Fruit fly (Drosophila melanogaster) whole organism, embryonic: ENCODE data around the gene CG33934.

ENCODE experiments used
- Atf-2 ChIP-seq: fragments of 200-800 bp; sonication (Bioruptor generic); optimal IDR thresholded peaks from 2 replicates; lab custom pipeline; 2016; ENCODE audit warnings: missing biosample characterization, missing genetic modification characterization
- B-H2 ChIP-seq: fragments of 200-800 bp; sonication (Bioruptor generic); optimal IDR thresholded peaks from 2 replicates; lab custom pipeline; 2018; ENCODE audit warnings: missing biosample characterization, mild to moderate bottlenecking, missing genetic modification characterization
- CG10274 ChIP-seq: fragments of 200-800 bp; sonication (Bioruptor generic); optimal IDR thresholded peaks from 3 replicates; lab custom pipeline; 2017; ENCODE audit warnings: missing biosample characterization, mild to moderate bottlenecking, missing genetic modification characterization
- CG11247 ChIP-seq: fragments of 200-800 bp; sonication (Bioruptor generic); IDR thresholded peaks from 2 replicates; pipeline ENCODE4 v1.3.6; 2022; ENCODE audit warnings: missing biosample characterization, missing genetic modification characterization
- CG12155 ChIP-seq: fragments of 200-800 bp; sonication (Bioruptor generic); optimal IDR thresholded peaks from 3 replicates; lab custom pipeline; 2016; ENCODE audit warnings: missing biosample characterization, missing genetic modification characterization
- CG1233 ChIP-seq: fragments of 200-800 bp; sonication (Bioruptor generic); optimal IDR thresholded peaks from 4 replicates; lab custom pipeline; 2018; ENCODE audit warnings: missing biosample characterization, mild to moderate bottlenecking, missing genetic modification characterization
- CG13894 ChIP-seq: fragments of 200-800 bp; sonication (Bioruptor generic); optimal IDR thresholded peaks from 3 replicates; lab custom pipeline; 2018; ENCODE audit warnings: missing biosample characterization, mild to moderate bottlenecking, missing genetic modification characterization, moderate library complexity
- CG15269 ChIP-seq: fragments of 200-800 bp; sonication (Bioruptor generic); optimal IDR thresholded peaks from 2 replicates; lab custom pipeline; 2018; ENCODE audit warnings: missing biosample characterization, mild to moderate bottlenecking, missing genetic modification characterization, moderate library complexity
- CG15601 ChIP-seq: fragments of 200-800 bp; sonication (Bioruptor generic); optimal IDR thresholded peaks from 3 replicates; lab custom pipeline; 2019; ENCODE audit warnings: missing biosample characterization, mild to moderate bottlenecking, missing genetic modification characterization, moderate library complexity
- CG1603 ChIP-seq: fragments of 200-800 bp; sonication (Bioruptor generic); optimal IDR thresholded peaks from 2 replicates; lab custom pipeline; 2019; ENCODE audit warnings: missing biosample characterization, mild to moderate bottlenecking, missing genetic modification characterization, moderate library complexity
- CG17359 ChIP-seq: fragments of 200-800 bp; sonication (Bioruptor generic); optimal IDR thresholded peaks from 3 replicates; lab custom pipeline; 2018; ENCODE audit warnings: missing biosample characterization, mild to moderate bottlenecking, missing genetic modification characterization, moderate library complexity
- CG17385 ChIP-seq: fragments of 200-800 bp; sonication (Bioruptor generic); optimal IDR thresholded peaks from 3 replicates; lab custom pipeline; 2018; ENCODE audit warnings: missing biosample characterization, mild to moderate bottlenecking, missing genetic modification characterization
- CG30431 ChIP-seq: fragments of 200-800 bp; sonication (Bioruptor generic); optimal IDR thresholded peaks from 2 replicates; lab custom pipeline; 2017; ENCODE audit warnings: missing biosample characterization, missing genetic modification characterization
- CG34376 ChIP-seq: fragments of 200-800 bp; sonication (Bioruptor generic); optimal IDR thresholded peaks from 2 replicates; lab custom pipeline; 2018; ENCODE audit warnings: missing biosample characterization, mild to moderate bottlenecking, missing genetic modification characterization
- CG4360 ChIP-seq: fragments of 200-800 bp; sonication (Bioruptor generic); IDR thresholded peaks from 2 replicates; pipeline ENCODE4 v1.3.6; 2022; ENCODE audit warnings: missing biosample characterization, missing genetic modification characterization
- CG43689 ChIP-seq: fragments of 200-800 bp; sonication (Bioruptor generic); IDR thresholded peaks from 2 replicates; pipeline ENCODE4 v1.3.6; 2022; ENCODE audit warnings: missing biosample characterization, missing genetic modification characterization
- CG4854 ChIP-seq: fragments of 200-800 bp; sonication (Bioruptor generic); optimal IDR thresholded peaks from 2 replicates; lab custom pipeline; 2016; ENCODE audit warnings: missing biosample characterization, missing genetic modification characterization, inconsistent platforms
- CG6272 ChIP-seq: fragments of 200-800 bp; sonication (Bioruptor generic); IDR thresholded peaks from 2 replicates; pipeline ENCODE4 v1.3.6; 2022; ENCODE audit warnings: missing biosample characterization, missing genetic modification characterization
- CG7357 ChIP-seq: fragments of 200-800 bp; sonication (Bioruptor generic); IDR thresholded peaks from 3 replicates; pipeline ENCODE4 v1.3.6; 2022; ENCODE audit warnings: missing biosample characterization, missing genetic modification characterization
- CG8765 ChIP-seq: fragments of 200-800 bp; sonication (Bioruptor generic); IDR thresholded peaks from 2 replicates; pipeline ENCODE4 v1.3.6; 2022; ENCODE audit warnings: missing biosample characterization, missing genetic modification characterization
- CG9817 ChIP-seq: fragments of 200-800 bp; sonication (Bioruptor generic); optimal IDR thresholded peaks from 2 replicates; lab custom pipeline; 2018; ENCODE audit warnings: missing biosample characterization, mild to moderate bottlenecking, missing genetic modification characterization, moderate library complexity
- CoRest ChIP-seq: fragments of 200-800 bp; sonication (Bioruptor generic); optimal IDR thresholded peaks from 3 replicates; lab custom pipeline; 2018; ENCODE audit warnings: missing biosample characterization, mild to moderate bottlenecking, missing genetic modification characterization, moderate library complexity
- Drgx ChIP-seq: fragments of 200-800 bp; sonication (Bioruptor generic); IDR thresholded peaks from 2 replicates; pipeline ENCODE4 v1.3.6; 2022; ENCODE audit warnings: missing biosample characterization, missing genetic modification characterization
- Elba2 ChIP-seq: fragments of 200-800 bp; sonication (Bioruptor generic); optimal IDR thresholded peaks from 3 replicates; lab custom pipeline; 2016; ENCODE audit warnings: missing biosample characterization, missing genetic modification characterization
- Gsc ChIP-seq: fragments of 200-800 bp; sonication (Bioruptor generic); IDR thresholded peaks from 2 replicates; pipeline ENCODE4 v1.3.6; 2022; ENCODE audit warnings: missing biosample characterization, missing genetic modification characterization
- Gug ChIP-seq: fragments of 200-800 bp; sonication (Bioruptor generic); IDR thresholded peaks from 4 replicates; pipeline ENCODE4 v1.3.6; 2022; ENCODE audit warnings: missing biosample characterization, missing genetic modification characterization
- HLH54F ChIP-seq: fragments of 200-800 bp; sonication (Bioruptor generic); optimal IDR thresholded peaks from 3 replicates; lab custom pipeline; 2016; ENCODE audit warnings: missing biosample characterization, missing genetic modification characterization
- Jarid2 ChIP-seq: fragments of 200-800 bp; sonication (Bioruptor generic); optimal IDR thresholded peaks from 3 replicates; lab custom pipeline; 2017; ENCODE audit warnings: mild to moderate bottlenecking, missing biosample characterization, missing genetic modification reagents, missing genetic modification characterization
- MTF-1 ChIP-seq: fragments of 200-800 bp; sonication (Bioruptor generic); optimal IDR thresholded peaks from 2 replicates; lab custom pipeline; 2018; ENCODE audit warnings: missing biosample characterization, mild to moderate bottlenecking, missing genetic modification characterization, borderline replicate concordance
- NC2α ChIP-seq: fragments of 200-800 bp; sonication (Bioruptor generic); optimal IDR thresholded peaks from 2 replicates; lab custom pipeline; 2016; ENCODE audit warnings: missing biosample characterization, missing genetic modification characterization
- NFAT ChIP-seq: fragments of 200-800 bp; sonication (Bioruptor generic); IDR thresholded peaks from 2 replicates; pipeline ENCODE4 v1.3.6; 2022; ENCODE audit warnings: missing biosample characterization, missing genetic modification characterization
- Spps ChIP-seq: fragments of 200-800 bp; sonication (Bioruptor generic); optimal IDR thresholded peaks from 2 replicates; lab custom pipeline; 2018; ENCODE audit warnings: missing biosample characterization, mild to moderate bottlenecking, missing genetic modification characterization
- Ssrp ChIP-seq: fragments of 200-800 bp; sonication (Bioruptor generic); optimal IDR thresholded peaks from 2 replicates; lab custom pipeline; 2018; ENCODE audit warnings: missing biosample characterization, mild to moderate bottlenecking, missing genetic modification characterization, moderate library complexity
- Taf1 ChIP-seq: fragments of 200-800 bp; sonication (Bioruptor generic); IDR thresholded peaks from 2 replicates; pipeline ENCODE4 v1.3.6; 2022; ENCODE audit warnings: missing biosample characterization, missing genetic modification characterization
- Xrp1 ChIP-seq: fragments of 200-800 bp; sonication (Bioruptor generic); IDR thresholded peaks from 2 replicates; pipeline ENCODE4 v1.3.6; 2022; ENCODE audit warnings: missing biosample characterization, missing genetic modification characterization
- ab ChIP-seq: fragments of 200-800 bp; sonication (Bioruptor generic); optimal IDR thresholded peaks from 2 replicates; lab custom pipeline; 2016; ENCODE audit warnings: missing biosample characterization, missing genetic modification characterization
- ase ChIP-seq: fragments of 200-800 bp; sonication (Bioruptor generic); IDR thresholded peaks from 3 replicates; pipeline ENCODE4 v1.3.6; 2022; ENCODE audit warnings: missing biosample characterization, missing genetic modification characterization
- bsh ChIP-seq, 2 experiments: fragments of 200-800 bp; sonication (Bioruptor generic); optimal IDR thresholded peaks; 2 replicates each; lab custom pipeline; 2017 to 2018; ENCODE audit warnings: mild to moderate bottlenecking in 2 of 2, missing biosample characterization in 2 of 2, missing genetic modification characterization in 2 of 2, moderate library complexity in 1 of 2
- emc ChIP-seq: fragments of 200-800 bp; sonication (Bioruptor generic); optimal IDR thresholded peaks from 2 replicates; lab custom pipeline; 2016; ENCODE audit warnings: missing biosample characterization, missing genetic modification characterization
- ems ChIP-seq: fragments of 200-800 bp; sonication (Bioruptor generic); optimal IDR thresholded peaks from 3 replicates; lab custom pipeline; 2016; ENCODE audit warnings: missing biosample characterization, missing genetic modification characterization
- h ChIP-seq: fragments of >200 bp; optimal IDR thresholded peaks from 2 replicates; lab custom pipeline; 2017
- hb ChIP-seq: fragments of 200-800 bp; sonication (Bioruptor generic); IDR thresholded peaks from 3 replicates; pipeline ENCODE4 v1.3.6; 2022; ENCODE audit warnings: missing biosample characterization, missing genetic modification characterization; ENCODE audit not compliant: partially characterized antibody
- knrl ChIP-seq: fragments of 200-800 bp; sonication (Bioruptor generic); IDR thresholded peaks from 3 replicates; pipeline ENCODE4 v1.3.6; 2022; ENCODE audit warnings: missing biosample characterization, missing genetic modification characterization; ENCODE audit not compliant: partially characterized antibody
- mirr ChIP-seq: fragments of 200-800 bp; sonication (Bioruptor generic); optimal IDR thresholded peaks from 3 replicates; lab custom pipeline; 2018; ENCODE audit warnings: missing biosample characterization, mild to moderate bottlenecking, missing genetic modification characterization
- oc ChIP-seq: fragments of 200-800 bp; sonication (Bioruptor generic); optimal IDR thresholded peaks from 2 replicates; lab custom pipeline; 2018; ENCODE audit warnings: missing biosample characterization, mild to moderate bottlenecking, missing genetic modification characterization, moderate library complexity
- pan ChIP-seq, 4 experiments: fragments of >200 bp in 3 of 4; fragments of 200-800 bp in 1 of 4; sonication (Bioruptor generic) in 1 of 4; optimal IDR thresholded peaks in 3 of 4; IDR thresholded peaks in 1 of 4; 2 replicates each; pipeline versions ENCODE4 v1.3.6 to Lab custom; 2017 to 2022; ENCODE audit warnings: missing biosample characterization in 2 of 4, missing genetic modification characterization in 2 of 4, mixed read lengths in 1 of 4
- so ChIP-seq: fragments of 200-800 bp; sonication (Bioruptor generic); IDR thresholded peaks from 3 replicates; pipeline ENCODE4 v1.3.6; 2022; ENCODE audit warnings: missing biosample characterization, missing genetic modification characterization
- toy ChIP-seq: fragments of 200-800 bp; sonication (Bioruptor generic); IDR thresholded peaks from 2 replicates; pipeline ENCODE4 v1.3.6; 2022; ENCODE audit warnings: missing biosample characterization, missing genetic modification characterization
- wor ChIP-seq: fragments of 200-800 bp; sonication (Bioruptor generic); IDR thresholded peaks from 2 replicates; pipeline ENCODE4 v1.3.6; 2022; ENCODE audit warnings: missing biosample characterization, missing genetic modification characterization
- zfh1 ChIP-seq: fragments of 200-800 bp; sonication (Bioruptor generic); IDR thresholded peaks from 3 replicates; pipeline ENCODE4 v1.3.6; 2022; ENCODE audit warnings: missing biosample characterization, missing genetic modification characterization

The CG33934 gene

DNA sequence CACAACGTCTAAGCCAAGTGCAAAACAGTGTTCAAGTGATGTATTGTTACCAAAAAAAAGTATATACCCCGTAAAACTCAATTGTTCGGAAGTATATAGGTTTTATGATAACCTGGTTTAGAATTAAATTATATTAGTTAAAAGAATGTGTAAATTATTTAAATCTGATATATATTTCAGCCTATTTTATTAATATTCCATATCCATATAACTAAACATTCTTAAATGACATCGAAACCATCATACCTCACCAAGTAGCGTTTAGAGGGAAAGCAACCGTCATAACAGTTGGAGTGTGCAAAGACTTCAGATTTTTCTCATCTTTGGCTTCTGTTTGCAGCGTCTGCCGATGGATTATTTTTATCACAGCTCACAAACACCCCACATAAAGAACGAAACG is 43.1 kb upstream of the CG33934 start (continued):
- peak; percentile 56 for TF ChIP-seq CG1233 (GFP tag; lab: Kevin White, UChicago)
- peak; percentile 22 for TF ChIP-seq CG10274 (GFP tag; lab: Kevin White, UChicago)
- peak; percentile 63 for TF ChIP-seq MTF-1 (GFP tag; lab: Kevin White, UChicago)
- peak; percentile 90 for TF ChIP-seq CG17359 (tag; lab: Kevin White, UChicago)
- TF ChIP-seq zfh1 (GFP tag; lab: Robert Waterston, UW) = peak; percentile 89
- TF ChIP-seq CG7357 (GFP tag; lab: Robert Waterston, UW) = peak; percentile 50; the same call in 2 of the 3 replicates
- TF ChIP-seq CG12155 (GFP tag; lab: Kevin White, UChicago) = peak; percentile 66
- peak; percentile 77 for TF ChIP-seq CG17385
- no peak for TF ChIP-seq h (lab: Kevin White, UChicago)
- TF ChIP-seq CG13894 (tag; lab: Kevin White, UChicago) = peak; percentile 63
- TF ChIP-seq ems (GFP tag; lab: Kevin White, UChicago) = peak; percentile 26
- peak; percentile 84 for TF ChIP-seq so (GFP tag; lab: Robert Waterston, UW)
- peak; percentile 28 for TF ChIP-seq CG30431 (GFP tag; lab: Kevin White, UChicago)
- TF ChIP-seq Drgx (GFP tag; lab: Robert Waterston, UW) = peak; percentile 88
- TF ChIP-seq NFAT (GFP tag; lab: Robert Waterston, UW) = no peak; the same call in 1 of the 2 replicates
- TF ChIP-seq Xrp1 (GFP tag; lab: Robert Waterston, UW) = peak; percentile 94
- no peak for TF ChIP-seq mirr
- peak; percentile 78 for TF ChIP-seq CG11247 (GFP tag; lab: Robert Waterston, UW)
- peak; percentile 57; the same call in 1 of the 2 replicates for TF ChIP-seq CG43689 (GFP tag; lab: Robert Waterston, UW)
- TF ChIP-seq CG34376 (GFP tag; lab: Kevin White, UChicago) = no peak
- 0 out of 2 replicates have a peak, but pooled peaks have one; percentile 36 for TF ChIP-seq Taf1 (GFP tag; lab: Robert Waterston, UW)
- TF ChIP-seq emc = no peak
- no peak for TF ChIP-seq ab (GFP tag; lab: Kevin White, UChicago)
- no peak for TF ChIP-seq HLH54F (GFP tag; lab: Kevin White, UChicago)
- TF ChIP-seq toy = peak; percentile 69
- TF ChIP-seq CG15601 (tag; lab: Kevin White, UChicago) = peak; percentile 79
- peak; percentile 21 to 92 for TF ChIP-seq bsh (GFP tag; optimal IDR thresholded peaks at IDR 0.05; lab: Kevin White, UChicago)
- no peak for TF ChIP-seq Gsc (GFP tag; lab: Robert Waterston, UW)
- TF ChIP-seq ase = 0 out of 3 replicates have a peak, but pooled peaks have one; percentile 53
- TF ChIP-seq CG15269 (tag; lab: Kevin White, UChicago) = peak; percentile 87
- TF ChIP-seq Jarid2 (GFP tag; lab: Kevin White, UChicago) = peak; percentile 28
- TF ChIP-seq Gug (GFP tag; lab: Robert Waterston, UW) = peak; percentile 45; the same call in 1 of the 4 replicates
- TF ChIP-seq pan (optimal IDR thresholded peaks at IDR 0.05; lab: Kevin White, UChicago) = no peak
- TF ChIP-seq pan (GFP tag; optimal IDR thresholded peaks at IDR 0.05 in 1 of 2, IDR thresholded peaks at IDR 0.05 in 1 of 2) = peak in 1 of 2 experiments; percentile 90
- TF ChIP-seq CG9817 (tag; lab: Kevin White, UChicago) = peak; percentile 77
- peak; percentile 62 for TF ChIP-seq CG8765 (GFP tag; lab: Robert Waterston, UW)
- peak; percentile 39; the same call in 1 of the 2 replicates for TF ChIP-seq wor
- peak; percentile 89 for TF ChIP-seq CoRest
- TF ChIP-seq Elba2 (GFP tag; lab: Kevin White, UChicago) = no peak
- no peak for TF ChIP-seq NC2α (GFP tag; lab: Kevin White, UChicago)
- no peak for TF ChIP-seq hb (GFP tag; lab: Robert Waterston, UW)
- peak; percentile 57; the same call in 1 of the 2 replicates for TF ChIP-seq CG6272 (GFP tag; lab: Robert Waterston, UW)
- no peak for TF ChIP-seq Atf-2 (GFP tag; lab: Kevin White, UChicago)
- TF ChIP-seq CG1603 (tag; lab: Kevin White, UChicago) = peak; percentile 56
- TF ChIP-seq Ssrp (tag; lab: Kevin White, UChicago) = peak; percentile 89
- TF ChIP-seq knrl = no peak
- TF ChIP-seq B-H2 = peak; percentile 52
- TF ChIP-seq CG4360 = peak; percentile 14; the same call in 1 of the 2 replicates
- TF ChIP-seq CG4854 (GFP tag; lab: Kevin White, UChicago) = no peak
- TF ChIP-seq oc = peak; percentile 85
- peak; percentile 66 for TF ChIP-seq Spps (tag; lab: Kevin White, UChicago)
